Worm (Caenorhabditis elegans) whole organism, late embryonic: ENCODE results near the gene AH6.17.

Source experiments
- T23F11.4 ChIP-seq: fragments of 200-800 bp; sonication (Bioruptor generic); optimal IDR thresholded peaks from 2 replicates; lab custom pipeline; 2018; ENCODE audit warnings: mild to moderate bottlenecking, missing genetic modification characterization, missing compliant biosample characterization
- Y22D7AL.16 ChIP-seq: sonication (generic microtip); optimal IDR thresholded peaks from 2 replicates; lab custom pipeline; 2016; ENCODE audit warnings: missing genetic modification characterization, missing compliant biosample characterization
- ceh-2 ChIP-seq: sonication (generic microtip); optimal IDR thresholded peaks from 2 replicates; lab custom pipeline; 2016; ENCODE audit warnings: missing genotype, missing genetic modification characterization, missing compliant biosample characterization
- ceh-22 ChIP-seq: sonication (generic microtip); optimal IDR thresholded peaks from 2 replicates; lab custom pipeline; 2017; ENCODE audit warnings: missing biosample characterization, missing genetic modification characterization
- ceh-34 ChIP-seq: sonication (generic microtip); optimal IDR thresholded peaks from 2 replicates; lab custom pipeline; 2016; ENCODE audit warnings: mild to moderate bottlenecking, missing genetic modification characterization, missing compliant biosample characterization
- ceh-45 ChIP-seq: fragments of 200-800 bp; sonication (Bioruptor generic); IDR thresholded peaks from 2 replicates; pipeline ENCODE4 v1.3.6; 2022; ENCODE audit warnings: missing genetic modification reagents, missing genetic modification characterization, missing compliant biosample characterization
- ceh-6 ChIP-seq: fragments of 200-800 bp; sonication (Bioruptor generic); optimal IDR thresholded peaks from 2 replicates; lab custom pipeline; 2018; ENCODE audit warnings: mild to moderate bottlenecking, missing genetic modification characterization, missing compliant biosample characterization
- dve-1 ChIP-seq: sonication (generic microtip); optimal IDR thresholded peaks from 2 replicates; lab custom pipeline; 2017; ENCODE audit warnings: antibody characterized with exemption, mild to moderate bottlenecking, missing genetic modification characterization, missing compliant biosample characterization
- elt-2 ChIP-seq: sonication (generic microtip); optimal IDR thresholded peaks from 2 replicates; lab custom pipeline; 2016; ENCODE audit warnings: missing genetic modification reagents, missing genetic modification characterization, missing compliant biosample characterization
- ets-4 ChIP-seq: sonication (generic microtip); optimal IDR thresholded peaks from 2 replicates; lab custom pipeline; 2016; ENCODE audit warnings: missing genetic modification characterization, missing compliant biosample characterization
- fax-1 ChIP-seq: sonication (generic microtip); optimal IDR thresholded peaks from 2 replicates; lab custom pipeline; 2016; ENCODE audit warnings: missing genotype, missing genetic modification characterization, missing compliant biosample characterization
- fkh-10 ChIP-seq: fragments of 150-350 bp; optimal IDR thresholded peaks from 2 replicates; lab custom pipeline; 2014; ENCODE audit warnings: missing biosample characterization, missing genetic modification reagents, missing genetic modification characterization
- hlh-13 ChIP-seq: fragments of 200-800 bp; sonication (Bioruptor generic); optimal IDR thresholded peaks from 2 replicates; lab custom pipeline; 2018; ENCODE audit warnings: mild to moderate bottlenecking, missing genetic modification characterization, missing compliant biosample characterization
- madf-2 ChIP-seq: sonication (generic microtip); optimal IDR thresholded peaks from 2 replicates; lab custom pipeline; 2017; ENCODE audit warnings: missing genetic modification characterization, missing compliant biosample characterization
- nfya-1 ChIP-seq: sonication (generic microtip); optimal IDR thresholded peaks from 2 replicates; lab custom pipeline; 2017; ENCODE audit warnings: missing genetic modification characterization, mild to moderate bottlenecking, missing compliant biosample characterization, antibody characterized with exemption, moderate library complexity
- nhr-232 ChIP-seq: sonication (generic microtip); optimal IDR thresholded peaks from 2 replicates; lab custom pipeline; 2016; ENCODE audit warnings: missing genetic modification characterization, missing compliant biosample characterization
- odd-2 ChIP-seq: sonication (generic microtip); optimal IDR thresholded peaks from 2 replicates; lab custom pipeline; 2017; ENCODE audit warnings: antibody characterized with exemption, mild to moderate bottlenecking, missing genetic modification characterization, missing compliant biosample characterization
- pag-3 ChIP-seq: sonication (generic microtip); optimal IDR thresholded peaks from 2 replicates; lab custom pipeline; 2016; ENCODE audit warnings: missing compliant biosample characterization, missing genetic modification characterization, borderline replicate concordance
- rnt-1 ChIP-seq: sonication (generic microtip); optimal IDR thresholded peaks from 2 replicates; lab custom pipeline; 2016; ENCODE audit warnings: missing genetic modification characterization, missing compliant biosample characterization
- sox-2 ChIP-seq: fragments of 200-800 bp; sonication (Bioruptor generic); IDR thresholded peaks from 2 replicates; pipeline ENCODE4 v1.3.6; 2022; ENCODE audit warnings: missing genetic modification reagents, missing genetic modification characterization, missing compliant biosample characterization
- sox-4 ChIP-seq: sonication (generic microtip); optimal IDR thresholded peaks from 2 replicates; lab custom pipeline; 2017; ENCODE audit warnings: mild to moderate bottlenecking, missing genetic modification characterization, inconsistent platforms, missing compliant biosample characterization
- syd-9 ChIP-seq: sonication (generic microtip); optimal IDR thresholded peaks from 2 replicates; lab custom pipeline; 2016; ENCODE audit warnings: mild to moderate bottlenecking, missing genetic modification characterization, moderate library complexity, missing compliant biosample characterization
- tbx-7 ChIP-seq: sonication (generic microtip); optimal IDR thresholded peaks from 2 replicates; lab custom pipeline; 2016; ENCODE audit warnings: missing genotype, missing genetic modification characterization, missing compliant biosample characterization
- ttx-3 ChIP-seq: sonication (generic microtip); optimal IDR thresholded peaks from 2 replicates; lab custom pipeline; 2016; ENCODE audit warnings: missing genetic modification reagents, missing genetic modification characterization, missing compliant biosample characterization
- unc-3 ChIP-seq, 2 experiments: fragments of 200-800 bp in 1 of 2; sonication (Bioruptor generic) in 1 of 2; sonication (generic microtip) in 1 of 2; conservative IDR thresholded peaks in 1 of 2; optimal IDR thresholded peaks in 1 of 2; 2 replicates each; pipeline versions ENCODE4 v1.3.6 to Lab custom; 2016 to 2022; ENCODE audit warnings: missing compliant biosample characterization in 2 of 2, missing genetic modification characterization in 2 of 2, missing genetic modification reagents in 1 of 2
- unc-42 ChIP-seq: sonication (generic microtip); optimal IDR thresholded peaks from 2 replicates; lab custom pipeline; 2016; ENCODE audit warnings: missing genotype, missing genetic modification characterization, missing compliant biosample characterization
- unc-86 ChIP-seq: sonication (generic microtip); optimal IDR thresholded peaks from 2 replicates; lab custom pipeline; 2016; ENCODE audit warnings: missing genetic modification characterization, missing compliant biosample characterization
- zip-5 ChIP-seq: sonication (generic microtip); optimal IDR thresholded peaks from 2 replicates; lab custom pipeline; 2016; ENCODE audit warnings: missing genetic modification characterization, missing compliant biosample characterization

Gene AH6.17

ce11 chrII:9566045-9566444, 43.1 kb downstream of the AH6.17 start (continued):
- TF ChIP-seq ceh-2 (tag; lab: Kevin White, UChicago) (peak; percentile 60), T23F11.4 (GFP tag; lab: Kevin White, UChicago) (peak; percentile 80), ets-4 (tag; lab: Kevin White, UChicago) (no peak), ceh-6 (GFP tag; lab: Kevin White, UChicago) (peak; percentile 88), odd-2 (tag; lab: Kevin White, UChicago) (no peak), ttx-3 (tag; lab: Kevin White, UChicago) (peak; percentile 89), nhr-232 (tag; lab: Kevin White, UChicago) (peak; percentile 89), sox-4 (tag; lab: Kevin White, UChicago) (peak; percentile 89), tbx-7 (tag; lab: Kevin White, UChicago) (peak; percentile 45), syd-9 (tag; lab: Kevin White, UChicago) (peak; percentile 86), unc-86 (peak; percentile 88), hlh-13 (GFP tag; lab: Kevin White, UChicago) (peak; percentile 73), fkh-10 (GFP tag; lab: Kevin White, UChicago) (no peak), nfya-1 (peak; percentile 53), ceh-22 (tag; lab: Kevin White, UChicago) (no peak), madf-2 (tag; lab: Kevin White, UChicago) (peak; percentile 76), ceh-34 (peak; percentile 80), dve-1 (peak; percentile 83), sox-2 (peak; percentile 76), unc-3 (GFP tag; conservative IDR thresholded peaks at IDR 0.05; lab: Robert Waterston, UW) (peak; percentile 80), unc-3 (tag; optimal IDR thresholded peaks at IDR 0.05; lab: Kevin White, UChicago) (peak; percentile 63), unc-42 (tag; lab: Kevin White, UChicago) (peak; percentile 38), fax-1 (peak; percentile 67), Y22D7AL.16 (tag; lab: Kevin White, UChicago) (peak; percentile 81), elt-2 (tag; lab: Kevin White, UChicago) (peak; percentile 91), zip-5 (tag; lab: Kevin White, UChicago) (peak; percentile 65), ceh-45 (peak; percentile 83), pag-3 (tag; lab: Kevin White, UChicago) (peak; percentile 68), rnt-1 (tag; lab: Kevin White, UChicago) (peak; percentile 63)
